Worm (Caenorhabditis elegans): ENCODE results near the gene mib-1.

DNA sequence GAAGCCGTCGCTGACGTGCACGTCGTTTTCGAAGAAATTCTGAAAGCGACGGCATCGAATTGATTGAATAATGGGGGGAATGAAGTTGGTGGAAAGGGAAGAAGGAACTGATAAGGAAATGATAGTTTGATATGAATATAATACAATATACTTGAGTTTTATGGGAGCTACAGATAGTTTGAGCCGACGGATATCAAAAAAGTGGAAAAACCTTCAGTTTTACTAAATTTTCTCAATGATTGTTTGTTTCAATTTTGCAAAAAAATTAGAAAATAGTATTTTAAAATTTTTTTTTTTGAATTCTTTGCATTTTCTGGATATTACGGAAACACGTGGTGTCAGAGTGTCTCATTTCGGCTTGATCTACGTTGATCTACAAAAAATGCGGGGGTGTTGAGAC, 19.7 kb downstream of the mib-1 start, which contains the start of gene obr-1:
- TF ChIP-seq pha-4 (tag; optimal IDR thresholded peaks at IDR 0.05) (no peak), ceh-24 (tag; optimal IDR thresholded peaks at IDR 0.05) (no peak), ama-1 (optimal IDR thresholded peaks at IDR 0.05) (no peak), ztf-16 (tag; optimal IDR thresholded peaks at IDR 0.05) (no peak)
